Worm (Caenorhabditis elegans) whole organism, L4 larva: Measurements from ENCODE around the gene K05G3.1.

Experiments
- D1046.2 ChIP-seq: fragments of 200-800 bp; sonication (Bioruptor generic); IDR thresholded peaks from 2 replicates; pipeline ENCODE4 v1.3.6; 2022; ENCODE audit warnings: missing genetic modification characterization, missing compliant biosample characterization
- F37D6.2 ChIP-seq: sonication (generic microtip); optimal IDR thresholded peaks from 2 replicates; lab custom pipeline; 2016; ENCODE audit warnings: mild to moderate bottlenecking, missing genetic modification characterization, missing compliant biosample characterization
- F44E2.7 ChIP-seq: fragments of 200-800 bp; sonication (Bioruptor generic); IDR thresholded peaks from 2 replicates; pipeline ENCODE4 v2.1.2; 2022; ENCODE audit warnings: missing genetic modification characterization, missing compliant biosample characterization
- F49E8.2 ChIP-seq: sonication (generic microtip); optimal IDR thresholded peaks from 2 replicates; lab custom pipeline; 2016; ENCODE audit warnings: missing compliant biosample characterization, mild to moderate bottlenecking, missing genetic modification characterization, borderline replicate concordance
- T20F7.1 ChIP-seq: fragments of 200-800 bp; sonication (Bioruptor generic); optimal IDR thresholded peaks from 2 replicates; lab custom pipeline; 2018; ENCODE audit warnings: mild to moderate bottlenecking, missing genetic modification characterization, missing compliant biosample characterization
- Y48G9A.11 ChIP-seq: fragments of 200-800 bp; sonication (Bioruptor generic); IDR thresholded peaks from 2 replicates; pipeline ENCODE4 v1.3.6; 2022; ENCODE audit warnings: missing genetic modification reagents, missing genetic modification characterization, missing compliant biosample characterization
- Y5F2A.4 ChIP-seq: fragments of 200-800 bp; sonication (Bioruptor generic); optimal IDR thresholded peaks from 2 replicates; lab custom pipeline; 2018; ENCODE audit warnings: mild to moderate bottlenecking, missing genetic modification characterization, missing compliant biosample characterization
- attf-4 ChIP-seq: sonication (generic microtip); optimal IDR thresholded peaks from 3 replicates; lab custom pipeline; 2017; ENCODE audit warnings: missing biosample characterization, missing genetic modification characterization
- ceh-32 ChIP-seq: sonication (generic microtip); optimal IDR thresholded peaks from 2 replicates; lab custom pipeline; 2016; ENCODE audit warnings: mild to moderate bottlenecking, missing genetic modification characterization, missing compliant biosample characterization; ENCODE audit not compliant: poor library complexity
- ceh-44 ChIP-seq: fragments of 200-800 bp; sonication (Bioruptor generic); IDR thresholded peaks from 2 replicates; pipeline ENCODE4 v1.3.6; 2022; ENCODE audit warnings: missing genetic modification reagents, missing genetic modification characterization, missing compliant biosample characterization
- ceh-62 ChIP-seq: sonication (generic microtip); optimal IDR thresholded peaks from 2 replicates; lab custom pipeline; 2017; ENCODE audit warnings: missing biosample characterization, missing genetic modification characterization
- ceh-82 ChIP-seq: sonication (generic microtip); optimal IDR thresholded peaks from 2 replicates; lab custom pipeline; 2017; ENCODE audit warnings: missing biosample characterization, missing genetic modification characterization
- cey-2 ChIP-seq: sonication (generic microtip); optimal IDR thresholded peaks from 3 replicates; lab custom pipeline; 2017; ENCODE audit warnings: missing genetic modification characterization, mild to moderate bottlenecking, missing compliant biosample characterization, antibody characterized with exemption, borderline replicate concordance; ENCODE audit not compliant: insufficient read depth
- daf-19 ChIP-seq: fragments of 200-800 bp; sonication (Bioruptor generic); conservative IDR thresholded peaks from 2 replicates; pipeline ENCODE4 v1.3.6; 2022; ENCODE audit warnings: missing genetic modification characterization, missing compliant biosample characterization
- daf-8 ChIP-seq: fragments of 200-800 bp; sonication (Bioruptor generic); IDR thresholded peaks from 2 replicates; pipeline ENCODE4 v1.3.6; 2022; ENCODE audit warnings: missing genetic modification characterization, missing compliant biosample characterization
- dmd-8 ChIP-seq: fragments of 200-800 bp; sonication (Bioruptor generic); IDR thresholded peaks from 2 replicates; pipeline ENCODE4 v1.3.6; 2022; ENCODE audit warnings: missing genetic modification characterization, missing compliant biosample characterization
- dmd-9 ChIP-seq: fragments of 200-800 bp; sonication (Bioruptor generic); IDR thresholded peaks from 2 replicates; pipeline ENCODE4 v1.3.6; 2022; ENCODE audit warnings: missing genetic modification reagents, missing genetic modification characterization, missing compliant biosample characterization
- duxl-1 ChIP-seq: sonication (generic microtip); optimal IDR thresholded peaks from 2 replicates; lab custom pipeline; 2016; ENCODE audit warnings: mild to moderate bottlenecking, missing genetic modification characterization, moderate library complexity, missing compliant biosample characterization; ENCODE audit not compliant: poor library complexity
- egl-43 ChIP-seq: fragments of 200-800 bp; sonication (Bioruptor generic); IDR thresholded peaks from 2 replicates; pipeline ENCODE4 v1.3.6; 2022; ENCODE audit warnings: missing genetic modification reagents, missing genetic modification characterization, missing compliant biosample characterization
- hlh-11 ChIP-seq: fragments of 200-800 bp; sonication (Bioruptor generic); optimal IDR thresholded peaks from 2 replicates; lab custom pipeline; 2018; ENCODE audit warnings: mild to moderate bottlenecking, missing genetic modification characterization, missing compliant biosample characterization
- hmg-1.1 ChIP-seq: fragments of 200-800 bp; sonication (Bioruptor generic); IDR thresholded peaks from 2 replicates; pipeline ENCODE4 v1.3.6; 2022; ENCODE audit warnings: missing genetic modification reagents, missing genetic modification characterization, missing compliant biosample characterization
- lin-1 ChIP-seq: fragments of 200-800 bp; sonication (Bioruptor generic); IDR thresholded peaks from 2 replicates; pipeline ENCODE4 v1.3.6; 2022; ENCODE audit warnings: missing genetic modification reagents, missing genetic modification characterization, missing compliant biosample characterization
- lin-13 ChIP-seq: fragments of 150-350 bp; optimal IDR thresholded peaks from 2 replicates; lab custom pipeline; 2014; ENCODE audit warnings: missing biosample characterization, missing genetic modification reagents, missing genetic modification characterization
- lin-29 ChIP-seq: fragments of 200-800 bp; sonication (Bioruptor generic); IDR thresholded peaks from 2 replicates; pipeline ENCODE4 v1.3.6; 2022; ENCODE audit warnings: missing genetic modification reagents, missing genetic modification characterization, missing compliant biosample characterization
- lin-39 ChIP-seq: fragments of 150-350 bp; optimal IDR thresholded peaks from 2 replicates; lab custom pipeline; 2014; ENCODE audit warnings: missing biosample characterization, missing genetic modification reagents, missing genetic modification characterization
- lir-3 ChIP-seq: sonication (generic microtip); optimal IDR thresholded peaks from 2 replicates; lab custom pipeline; 2016; ENCODE audit warnings: mild to moderate bottlenecking, missing genetic modification characterization, missing compliant biosample characterization
- lsy-2 ChIP-seq, 2 experiments: fragments of 150-350 bp in 1 of 2; sonication (generic microtip) in 1 of 2; optimal IDR thresholded peaks; 2 replicates each; lab custom pipeline; 2014 to 2017; ENCODE audit warnings: missing biosample characterization in 2 of 2, missing genetic modification characterization in 2 of 2
- madf-9 ChIP-seq: fragments of 200-800 bp; sonication (Bioruptor generic); conservative IDR thresholded peaks from 2 replicates; pipeline ENCODE4 v1.3.6; 2022; ENCODE audit warnings: missing genetic modification reagents, missing genetic modification characterization, missing compliant biosample characterization
- mdl-1 ChIP-seq, 2 experiments: fragments of 150-350 bp in 1 of 2; sonication (generic microtip) in 1 of 2; optimal IDR thresholded peaks; 2 replicates each; lab custom pipeline; 2014 to 2017; ENCODE audit warnings: missing biosample characterization in 2 of 2, missing genetic modification characterization in 2 of 2
- mep-1 ChIP-seq: fragments of 150-350 bp; sonication (generic microtip); optimal IDR thresholded peaks from 3 replicates; lab custom pipeline; 2014; ENCODE audit warnings: missing biosample characterization, missing genetic modification characterization
- mes-2 ChIP-seq: sonication (generic microtip); optimal IDR thresholded peaks from 2 replicates; lab custom pipeline; 2016; ENCODE audit warnings: missing genotype, mild to moderate bottlenecking, missing genetic modification characterization, missing compliant biosample characterization; ENCODE audit not compliant: poor library complexity, severe bottlenecking
- nhr-102 ChIP-seq: sonication (generic microtip); optimal IDR thresholded peaks from 2 replicates; lab custom pipeline; 2016; ENCODE audit warnings: mild to moderate bottlenecking, missing genetic modification characterization, moderate library complexity, missing compliant biosample characterization
- nhr-111 ChIP-seq: fragments of 200-800 bp; sonication (Bioruptor generic); optimal IDR thresholded peaks from 2 replicates; lab custom pipeline; 2018; ENCODE audit warnings: mild to moderate bottlenecking, missing genetic modification characterization, missing compliant biosample characterization
- nhr-25 ChIP-seq: sonication (generic microtip); optimal IDR thresholded peaks from 2 replicates; lab custom pipeline; 2017; ENCODE audit warnings: missing genetic modification characterization, mild to moderate bottlenecking, missing compliant biosample characterization, antibody characterized with exemption, moderate library complexity, borderline replicate concordance; ENCODE audit not compliant: insufficient read depth
- nhr-41 ChIP-seq: fragments of 200-800 bp; sonication (Bioruptor generic); IDR thresholded peaks from 2 replicates; pipeline ENCODE4 v1.3.6; 2022; ENCODE audit warnings: missing genetic modification reagents, missing genetic modification characterization, missing compliant biosample characterization
- nhr-42 ChIP-seq: fragments of 200-800 bp; sonication (Bioruptor generic); IDR thresholded peaks from 2 replicates; pipeline ENCODE4 v1.3.6; 2022; ENCODE audit warnings: missing genetic modification characterization, missing compliant biosample characterization
- nhr-6 ChIP-seq: fragments of 150-350 bp; optimal IDR thresholded peaks from 2 replicates; lab custom pipeline; 2014; ENCODE audit warnings: missing biosample characterization, missing genetic modification characterization
- nhr-76 ChIP-seq: fragments of 150-350 bp; optimal IDR thresholded peaks from 2 replicates; lab custom pipeline; 2014; ENCODE audit warnings: missing biosample characterization, missing genetic modification characterization
- nhr-77 ChIP-seq: fragments of 150-350 bp; optimal IDR thresholded peaks from 2 replicates; lab custom pipeline; 2014; ENCODE audit warnings: missing biosample characterization, missing genetic modification characterization
- php-3 ChIP-seq: fragments of 200-800 bp; sonication (Bioruptor generic); IDR thresholded peaks from 2 replicates; pipeline ENCODE4 v1.3.6; 2022; ENCODE audit warnings: missing genetic modification reagents, missing genetic modification characterization, missing compliant biosample characterization
- pqm-1 ChIP-seq: sonication (generic microtip); optimal IDR thresholded peaks from 2 replicates; lab custom pipeline; 2017; ENCODE audit warnings: missing biosample characterization, missing genetic modification characterization
- saeg-2 ChIP-seq: fragments of 200-800 bp; sonication (Bioruptor generic); IDR thresholded peaks from 2 replicates; pipeline ENCODE4 v1.3.6; 2022; ENCODE audit warnings: missing genetic modification reagents, missing genetic modification characterization, missing compliant biosample characterization
- snpc-4 ChIP-seq: fragments of 150-350 bp; optimal IDR thresholded peaks from 2 replicates; lab custom pipeline; 2014; ENCODE audit warnings: missing biosample characterization, missing genetic modification characterization
- tag-97 ChIP-seq: fragments of 200-800 bp; sonication (Bioruptor generic); IDR thresholded peaks from 2 replicates; pipeline ENCODE4 v1.3.6; 2022; ENCODE audit warnings: missing genetic modification characterization, missing compliant biosample characterization
- tra-1 ChIP-seq: fragments of 200-800 bp; sonication (Bioruptor generic); IDR thresholded peaks from 2 replicates; pipeline ENCODE4 v1.3.6; 2022; ENCODE audit warnings: missing genetic modification reagents, missing genetic modification characterization, missing compliant biosample characterization
- unc-130 ChIP-seq: sonication (generic microtip); optimal IDR thresholded peaks from 2 replicates; lab custom pipeline; 2016; ENCODE audit warnings: missing genetic modification reagents, missing genetic modification characterization, missing compliant biosample characterization
- unc-39 ChIP-seq: sonication (generic microtip); optimal IDR thresholded peaks from 2 replicates; lab custom pipeline; 2017; ENCODE audit warnings: missing biosample characterization, missing genetic modification characterization
- unc-62 ChIP-seq, 3 experiments: fragments of 150-350 bp in 1 of 3; sonication (generic microtip); optimal IDR thresholded peaks in 2 of 3; peaks in 1 of 3; 1 replicate in 1 of 3; 2 replicates in 2 of 3; lab custom pipeline; 2014 to 2017; ENCODE audit warnings: missing biosample characterization in 3 of 3, missing genetic modification characterization in 3 of 3, missing genetic modification reagents in 3 of 3, missing genotype in 1 of 3
- zag-1 ChIP-seq: fragments of 150-350 bp; optimal IDR thresholded peaks from 2 replicates; lab custom pipeline; 2014; ENCODE audit warnings: missing biosample characterization, missing genetic modification characterization
- zip-11 ChIP-seq: fragments of 200-800 bp; sonication (Bioruptor generic); IDR thresholded peaks from 2 replicates; pipeline ENCODE4 v1.3.6; 2022; ENCODE audit warnings: missing genetic modification characterization, missing compliant biosample characterization
- ztf-11 ChIP-seq: fragments of 150-350 bp; optimal IDR thresholded peaks from 2 replicates; lab custom pipeline; 2014; ENCODE audit warnings: missing biosample characterization, missing genetic modification characterization

Gene K05G3.1

DNA sequence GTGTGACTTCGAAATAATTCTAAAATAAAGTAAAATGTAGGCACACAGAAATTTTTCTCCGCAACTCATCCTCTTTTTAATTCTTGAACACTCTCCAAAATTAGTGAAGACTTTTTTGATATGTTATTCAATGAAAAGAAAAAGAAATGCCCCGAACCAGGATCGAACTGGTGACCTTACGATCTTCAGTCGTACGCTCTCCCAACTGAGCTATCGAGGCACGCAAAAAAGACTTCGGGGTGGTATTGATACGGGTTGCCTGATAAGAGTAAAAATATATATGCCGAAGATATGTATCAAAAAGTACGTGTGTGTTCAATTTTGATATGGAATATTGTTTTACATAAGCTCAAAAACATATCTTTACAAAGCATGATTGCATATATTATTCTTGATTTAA lies 1.9 kb downstream of the K05G3.1 start (continued):
- peak; percentile 37 for TF ChIP-seq T20F7.1 (GFP tag; lab: Kevin White, UChicago)
- TF ChIP-seq unc-39 (tag; lab: Kevin White, UChicago): no peak
- no peak for TF ChIP-seq lir-3
- no peak for TF ChIP-seq mep-1 (tag; lab: Kevin White, UChicago)
- no peak for TF ChIP-seq mdl-1 (tag; optimal IDR thresholded peaks at IDR 0.05; lab: Kevin White, UChicago)
- TF ChIP-seq lin-1: 0 out of 2 replicates have a peak, but pooled peaks have one; percentile 17
- TF ChIP-seq snpc-4 (tag; lab: Kevin White, UChicago): no peak
- TF ChIP-seq ceh-62 (tag; lab: Kevin White, UChicago): no peak
- TF ChIP-seq nhr-102 (tag; lab: Kevin White, UChicago): no peak
- no peak for TF ChIP-seq nhr-42 (GFP tag; lab: Robert Waterston, UW)
- TF ChIP-seq egl-43 (GFP tag; lab: Robert Waterston, UW): no peak
- peak; percentile 74; the same call in 1 of the 2 replicates for TF ChIP-seq D1046.2 (GFP tag; lab: Robert Waterston, UW)
- peak; percentile 11 for TF ChIP-seq Y5F2A.4 (GFP tag; lab: Kevin White, UChicago)
- TF ChIP-seq nhr-76 (tag; lab: Kevin White, UChicago): no peak
- TF ChIP-seq F49E8.2 (tag; lab: Kevin White, UChicago): no peak
- 0 out of 2 replicates have a peak, but pooled peaks have one; percentile 9 for TF ChIP-seq madf-9 (GFP tag; lab: Robert Waterston, UW)
- no peak for TF ChIP-seq pqm-1 (tag; lab: Kevin White, UChicago)
- peak; percentile 3 for TF ChIP-seq nhr-77
- no peak for TF ChIP-seq Y48G9A.11
- TF ChIP-seq lsy-2 (tag; optimal IDR thresholded peaks at IDR 0.05; lab: Kevin White, UChicago): no peak
- TF ChIP-seq ceh-32 (tag; lab: Kevin White, UChicago): no peak
- TF ChIP-seq nhr-25 (tag; lab: Kevin White, UChicago): no peak
- no peak for TF ChIP-seq tag-97 (GFP tag; lab: Robert Waterston, UW)
- TF ChIP-seq dmd-9 (GFP tag; lab: Robert Waterston, UW): no peak
- no peak for TF ChIP-seq daf-8 (GFP tag; lab: Robert Waterston, UW)
- TF ChIP-seq zag-1 (tag; lab: Kevin White, UChicago): no peak
- TF ChIP-seq nhr-41 (GFP tag; lab: Robert Waterston, UW): no peak
- TF ChIP-seq duxl-1 (tag; lab: Kevin White, UChicago): peak; percentile 48
- no peak for TF ChIP-seq attf-4 (tag; lab: Kevin White, UChicago)
- TF ChIP-seq nhr-6 (tag; lab: Kevin White, UChicago): no peak
- TF ChIP-seq F37D6.2 (tag; lab: Kevin White, UChicago): no peak
- TF ChIP-seq nhr-111 (GFP tag; lab: Kevin White, UChicago): no peak
- no peak for TF ChIP-seq saeg-2
- TF ChIP-seq hlh-11: no peak
- no peak; the same call in none of the 2 replicates for TF ChIP-seq tra-1 (GFP tag; lab: Robert Waterston, UW)
- no peak for TF ChIP-seq php-3 (GFP tag; lab: Robert Waterston, UW)
- no peak for TF ChIP-seq daf-19 (GFP tag; lab: Robert Waterston, UW)
- no peak for TF ChIP-seq ztf-11 (tag; lab: Kevin White, UChicago)
- TF ChIP-seq hmg-1.1 (GFP tag; lab: Robert Waterston, UW): no peak
- TF ChIP-seq cey-2 (tag; lab: Kevin White, UChicago): no peak
- TF ChIP-seq F44E2.7 (GFP tag; lab: Robert Waterston, UW): no peak
- no peak for TF ChIP-seq unc-130 (GFP tag; lab: Kevin White, UChicago)
- TF ChIP-seq ceh-82: no peak
- TF ChIP-seq zip-11 (GFP tag; lab: Robert Waterston, UW): no peak
- no peak for TF ChIP-seq lin-29
- TF ChIP-seq ceh-44 (GFP tag; lab: Robert Waterston, UW): no peak
- TF ChIP-seq lin-13: no peak
- TF ChIP-seq mes-2: no peak
- no peak for TF ChIP-seq lin-39 (tag; lab: Kevin White, UChicago)
- TF ChIP-seq dmd-8 (GFP tag; lab: Robert Waterston, UW): no peak
- peak in 1 of 2 experiments; percentile 89 for TF ChIP-seq unc-62 (GFP tag; optimal IDR thresholded peaks at IDR 0.05 in 1 of 2; lab: Kevin White, UChicago)
- no peak for TF ChIP-seq unc-62 (tag; optimal IDR thresholded peaks at IDR 0.05; lab: Kevin White, UChicago)
